Fruit fly (Drosophila melanogaster): Measurements from ENCODE around the gene hdly.

DNA sequence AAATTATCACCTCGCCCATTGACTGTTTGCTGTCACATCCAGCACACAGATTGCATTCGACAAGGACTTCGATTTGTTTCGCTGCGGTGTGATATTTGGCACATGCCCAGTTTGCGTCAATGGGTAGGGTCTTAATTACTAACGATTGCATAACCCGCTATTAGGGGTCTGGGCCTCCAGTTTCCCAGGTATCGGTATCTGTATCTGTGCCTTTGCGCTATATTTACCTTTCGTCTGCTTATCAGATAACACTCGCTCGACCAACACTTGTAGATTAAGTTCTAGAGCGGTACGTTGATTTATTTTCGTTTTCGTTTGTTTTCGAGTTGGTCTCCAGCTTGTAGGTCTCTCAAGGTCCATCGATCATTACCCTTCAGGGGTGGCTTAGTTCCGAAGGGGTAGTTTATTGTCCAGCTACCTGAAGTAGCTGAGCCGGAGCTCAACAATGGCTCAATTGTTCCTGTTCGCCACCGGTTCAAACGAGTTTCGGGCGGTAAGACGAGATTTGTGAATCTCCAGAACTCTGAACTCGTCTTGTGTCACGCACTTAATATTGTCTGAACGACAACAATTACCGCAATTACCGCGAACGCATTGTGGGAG, 37.4 kb downstream of the hdly start:
- TF ChIP-seq fd96Ca (GFP tag; IDR thresholded peaks at IDR 0.05): no peak
- TF ChIP-seq CG13204 (GFP tag; optimal IDR thresholded peaks at IDR 0.05): no peak
- no peak for TF ChIP-seq CG12605 (GFP tag; IDR thresholded peaks at IDR 0.05)
- no peak for TF ChIP-seq Snoo (tag; optimal IDR thresholded peaks at IDR 0.05)
- TF ChIP-seq D1 (tag; optimal IDR thresholded peaks at IDR 0.05): no peak
- TF ChIP-seq CG15710 (tag; optimal IDR thresholded peaks at IDR 0.05): no peak

Data from whole organism, pupa.